Worm (Caenorhabditis elegans): ENCODE measurements around the gene ser-1.

Gene ser-1

DNA sequence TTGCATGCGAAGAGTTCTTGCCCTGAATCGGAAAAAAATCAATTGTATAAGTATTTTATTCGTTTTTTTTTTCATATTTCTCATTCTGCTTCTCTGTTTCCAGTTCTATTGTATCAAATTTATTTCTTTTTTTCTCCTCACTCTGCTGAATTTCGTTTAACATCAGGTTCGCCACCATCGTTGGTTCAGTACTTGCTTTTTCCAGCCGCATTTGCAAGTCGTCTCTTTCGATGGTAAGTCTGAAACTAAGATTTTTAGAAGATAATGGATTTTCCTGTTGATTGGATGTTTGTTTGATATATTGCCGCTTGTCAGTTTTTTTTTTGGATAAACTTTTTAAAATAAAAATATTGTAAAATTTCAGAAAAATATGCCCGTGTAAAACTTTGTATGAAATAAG is 27.6 kb downstream of the ser-1 start:
- TF ChIP-seq F57C9.4 (tag; optimal IDR thresholded peaks at IDR 0.05) (no peak), egl-44 (GFP tag; IDR thresholded peaks at IDR 0.05) (no peak), ceh-58 (GFP tag; IDR thresholded peaks at IDR 0.05) (no peak), let-607 (tag; optimal IDR thresholded peaks at IDR 0.05) (no peak), madf-3 (GFP tag; IDR thresholded peaks at IDR 0.05) (no peak), sdz-38 (tag; optimal IDR thresholded peaks at IDR 0.05) (no peak), F23B12.7 (tag; optimal IDR thresholded peaks at IDR 0.05; ENCODE audit: insufficient read depth) (no peak), xnd-1 (tag; optimal IDR thresholded peaks at IDR 0.05) (no peak), nfya-2 (GFP tag; IDR thresholded peaks at IDR 0.05) (no peak), unc-130 (GFP tag; optimal IDR thresholded peaks at IDR 0.05) (no peak), lag-1 (GFP tag; IDR thresholded peaks at IDR 0.05) (no peak), sea-2 (GFP tag; IDR thresholded peaks at IDR 0.05) (no peak), madf-8 (GFP tag; conservative IDR thresholded peaks at IDR 0.05) (no peak), ceh-27 (GFP tag; optimal IDR thresholded peaks at IDR 0.05) (no peak), aptf-2 (GFP tag; conservative IDR thresholded peaks at IDR 0.05) (no peak)

DNA sequence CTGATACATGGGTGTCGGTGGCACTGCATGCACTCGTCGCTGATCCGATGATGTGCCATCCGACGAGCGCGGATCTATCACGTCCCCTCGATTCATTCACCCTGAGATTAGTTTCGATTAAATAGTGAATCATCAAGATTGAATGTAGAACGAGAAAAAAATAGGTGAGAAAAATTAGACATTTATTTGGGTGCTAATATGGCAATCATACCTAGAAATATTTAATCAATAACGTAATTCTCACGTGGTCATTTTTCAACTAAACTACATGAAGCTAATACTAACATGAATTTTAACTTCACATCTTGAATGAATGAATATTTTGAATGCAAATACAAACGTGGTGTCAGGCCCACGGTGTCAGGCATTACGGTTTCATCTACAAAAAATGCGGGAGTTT is 29.9 kb downstream of the ser-1 start, which contains the start of gene F59C12.3:
Gene F59C12.3 (minus strand): TSS at position 101 of the 400 bp plus-strand sequence.
- TF ChIP-seq ekl-4 (GFP tag; IDR thresholded peaks at IDR 0.05) (no peak), lin-40 (tag; optimal IDR thresholded peaks at IDR 0.05) (no peak), aptf-3 (GFP tag; IDR thresholded peaks at IDR 0.05) (no peak)

DNA sequence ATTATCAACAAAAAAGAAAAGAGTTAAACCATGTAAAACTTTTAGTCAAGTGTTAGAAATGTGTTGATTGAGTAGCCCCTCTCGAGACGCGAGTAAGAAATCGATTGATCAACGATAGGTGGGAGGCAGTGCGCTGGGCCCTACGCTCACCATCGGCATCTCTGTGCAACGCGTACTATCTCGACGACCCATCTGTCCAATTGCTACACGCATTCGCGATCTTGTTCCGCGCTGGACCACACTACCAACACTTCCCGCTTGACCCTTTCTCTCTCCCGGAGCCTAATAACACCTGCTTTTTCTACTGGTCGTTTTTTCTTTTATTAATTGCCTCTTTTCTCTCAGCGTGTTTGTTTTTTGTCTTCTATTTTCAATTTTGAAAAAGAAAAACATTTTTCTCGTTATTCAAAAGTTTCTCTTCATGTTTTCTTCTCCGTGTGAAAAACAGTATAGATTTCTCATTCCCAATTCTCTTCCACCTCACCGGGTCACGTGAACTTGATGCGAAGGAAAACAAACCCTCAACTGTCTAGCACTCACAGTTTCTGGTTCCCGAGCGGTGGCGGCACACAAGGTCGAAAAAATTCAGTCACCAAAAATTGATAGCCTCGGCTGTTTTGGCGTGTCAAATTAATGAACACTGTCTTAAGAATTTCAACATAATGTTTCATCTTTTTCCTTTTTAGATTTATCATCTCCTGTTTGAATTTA is 31.9 kb downstream of the ser-1 start:
- TF ChIP-seq cebp-1 (GFP tag; IDR thresholded peaks at IDR 0.05) (no peak), cebp-1 (tag; optimal IDR thresholded peaks at IDR 0.05) (peak; percentile 3), lin-40 (tag; optimal IDR thresholded peaks at IDR 0.05) (no peak), zfh-2 (GFP tag; conservative IDR thresholded peaks at IDR 0.05) (peak; percentile 59), hmg-1.2 (GFP tag; IDR thresholded peaks at IDR 0.05) (peak; percentile 42; the same call in 1 of the 2 replicates), K11D2.4 (GFP tag; IDR thresholded peaks at IDR 0.05) (0 out of 2 replicates have a peak, but pooled peaks have one; percentile 29), snpc-4 (GFP tag; optimal IDR thresholded peaks at IDR 0.05) (no peak), snpc-4 (tag; optimal IDR thresholded peaks at IDR 0.05) (no peak), tlf-1 (GFP tag; optimal IDR thresholded peaks at IDR 0.05) (no peak)

ce11 chrX:16612293-16612946 is 32.9 kb downstream of the ser-1 start:
- no peak for TF ChIP-seq aptf-3 (GFP tag; IDR thresholded peaks at IDR 0.05)
- peak; percentile 84 for TF ChIP-seq hmg-1.2 (GFP tag; IDR thresholded peaks at IDR 0.05)
- peak in 1 of 2 experiments; percentile 24 for TF ChIP-seq rec-8 (tag; optimal IDR thresholded peaks at IDR 0.05)
- TF ChIP-seq snpc-3.4 (tag; optimal IDR thresholded peaks at IDR 0.05), result no peak
- TF ChIP-seq lin-40 (tag; optimal IDR thresholded peaks at IDR 0.05), result peak; percentile 97
- peak; percentile 71; the same call in 1 of the 2 replicates for TF ChIP-seq cebp-1 (GFP tag; IDR thresholded peaks at IDR 0.05)
- peak; percentile 94 for TF ChIP-seq cebp-1 (tag; optimal IDR thresholded peaks at IDR 0.05)
- no peak for TF ChIP-seq F33H1.4 (GFP tag; IDR thresholded peaks at IDR 0.05)
- no peak for TF ChIP-seq nhr-179 (tag; optimal IDR thresholded peaks at IDR 0.05)
- peak; percentile 80; the same call in 1 of the 2 replicates for TF ChIP-seq cebp-2 (GFP tag; IDR thresholded peaks at IDR 0.05)
- no peak for TF ChIP-seq T26A5.8 (tag; optimal IDR thresholded peaks at IDR 0.05)
- 0 out of 2 replicates have a peak, but pooled peaks have one; percentile 41 for TF ChIP-seq aptf-2 (GFP tag; conservative IDR thresholded peaks at IDR 0.05)
- TF ChIP-seq tbp1 (GFP tag; optimal IDR thresholded peaks at IDR 0.05), result peak; percentile 70
- TF ChIP-seq hsf-1 (GFP tag; IDR thresholded peaks at IDR 0.05), result 0 out of 2 replicates have a peak, but pooled peaks have one; percentile 45
- peak; percentile 96 for TF ChIP-seq attf-5 (GFP tag; optimal IDR thresholded peaks at IDR 0.05)
- 0 out of 2 replicates have a peak, but pooled peaks have one; percentile 33 for TF ChIP-seq hmg-20 (GFP tag; IDR thresholded peaks at IDR 0.05)
- no peak for TF ChIP-seq D2030.7 (GFP tag; IDR thresholded peaks at IDR 0.05)
- TF ChIP-seq somi-1 (GFP tag; optimal IDR thresholded peaks at IDR 0.05), result peak; percentile 95
- peak; percentile 99 for TF ChIP-seq zfh-2 (GFP tag; conservative IDR thresholded peaks at IDR 0.05)
- no peak for TF ChIP-seq unc-62 (GFP tag; optimal IDR thresholded peaks at IDR 0.05)
- TF ChIP-seq Y53F4B.3 (GFP tag; IDR thresholded peaks at IDR 0.05), result no peak
- TF ChIP-seq rpc-1 (optimal IDR thresholded peaks at IDR 0.05), result no peak
- TF ChIP-seq rpc-1 (tag; optimal IDR thresholded peaks at IDR 0.05), result no peak

Data from whole organism, young adult.